Fruit fly (Drosophila melanogaster) whole organism, embryonic: ENCODE results near the gene CG6843.
A peak's percentile ranks its signal among the peaks of the same experiment; 100 is the strongest.

Source experiments
- Asciz ChIP-seq: fragments of 200-800 bp; sonication (Bioruptor generic); optimal IDR thresholded peaks from 2 replicates; lab custom pipeline; 2017; ENCODE audit warnings: missing biosample characterization, mild to moderate bottlenecking, missing genetic modification characterization, missing genetic modification reagents
- CG10274 ChIP-seq: fragments of 200-800 bp; sonication (Bioruptor generic); optimal IDR thresholded peaks from 3 replicates; lab custom pipeline; 2017; ENCODE audit warnings: missing biosample characterization, mild to moderate bottlenecking, missing genetic modification characterization
- CG10565 ChIP-seq: fragments of 200-800 bp; sonication (Bioruptor generic); optimal IDR thresholded peaks from 3 replicates; lab custom pipeline; 2016; ENCODE audit warnings: missing biosample characterization, mild to moderate bottlenecking, missing genetic modification characterization
- CG10654 ChIP-seq: fragments of 200-800 bp; sonication (Bioruptor generic); optimal IDR thresholded peaks from 2 replicates; lab custom pipeline; 2016; ENCODE audit warnings: missing biosample characterization, missing genetic modification characterization
- CG12769 ChIP-seq: fragments of 200-800 bp; sonication (Bioruptor generic); optimal IDR thresholded peaks from 2 replicates; lab custom pipeline; 2019; ENCODE audit warnings: missing biosample characterization, mild to moderate bottlenecking, missing genetic modification characterization, moderate library complexity
- CG14667 ChIP-seq: fragments of 200-800 bp; sonication (Bioruptor generic); IDR thresholded peaks from 2 replicates; pipeline ENCODE4 v1.3.6; 2022; ENCODE audit warnings: missing biosample characterization, missing genetic modification characterization
- CG16815 ChIP-seq: fragments of 200-800 bp; sonication (Bioruptor generic); optimal IDR thresholded peaks from 3 replicates; lab custom pipeline; 2017; ENCODE audit warnings: missing biosample characterization, mild to moderate bottlenecking, missing genetic modification characterization
- CG16863 ChIP-seq: fragments of 200-800 bp; sonication (Bioruptor generic); optimal IDR thresholded peaks from 3 replicates; lab custom pipeline; 2016; ENCODE audit warnings: missing biosample characterization, missing genetic modification characterization
- CG18476 ChIP-seq: fragments of 200-800 bp; sonication (Bioruptor generic); optimal IDR thresholded peaks from 2 replicates; lab custom pipeline; 2016; ENCODE audit warnings: missing biosample characterization, mild to moderate bottlenecking, missing genetic modification characterization
- CG2678 ChIP-seq: fragments of 200-800 bp; sonication (Bioruptor generic); optimal IDR thresholded peaks from 3 replicates; lab custom pipeline; 2019; ENCODE audit warnings: missing biosample characterization, mild to moderate bottlenecking, missing genetic modification characterization, moderate library complexity
- CG30403 ChIP-seq: fragments of 200-800 bp; sonication (Bioruptor generic); optimal IDR thresholded peaks from 3 replicates; lab custom pipeline; 2016; ENCODE audit warnings: missing biosample characterization, missing genetic modification characterization
- CG3407 ChIP-seq: fragments of 200-800 bp; sonication (Bioruptor generic); optimal IDR thresholded peaks from 2 replicates; lab custom pipeline; 2018; ENCODE audit warnings: missing biosample characterization, mild to moderate bottlenecking, missing genetic modification characterization
- CG3726 ChIP-seq: fragments of 200-800 bp; sonication (Bioruptor generic); IDR thresholded peaks from 3 replicates; pipeline ENCODE4, ENCODE4 v1.3.6; 2022; ENCODE audit warnings: missing biosample characterization, missing genetic modification characterization
- CG42726 ChIP-seq: fragments of 200-800 bp; sonication (Bioruptor generic); IDR thresholded peaks from 2 replicates; pipeline ENCODE4 v1.3.6; 2022; ENCODE audit warnings: missing biosample characterization, missing genetic modification characterization; ENCODE audit not compliant: partially characterized antibody
- CG6272 ChIP-seq: fragments of 200-800 bp; sonication (Bioruptor generic); IDR thresholded peaks from 2 replicates; pipeline ENCODE4 v1.3.6; 2022; ENCODE audit warnings: missing biosample characterization, missing genetic modification characterization
- CG6765 ChIP-seq: fragments of 200-800 bp; sonication (Bioruptor generic); optimal IDR thresholded peaks from 3 replicates; lab custom pipeline; 2017; ENCODE audit warnings: missing biosample characterization, mild to moderate bottlenecking, missing genetic modification characterization
- CG9932 ChIP-seq: fragments of 200-800 bp; sonication (Bioruptor generic); IDR thresholded peaks from 2 replicates; pipeline ENCODE4 v1.3.6; 2022; ENCODE audit warnings: missing biosample characterization, missing genetic modification characterization
- Hr51 ChIP-seq, 2 experiments: fragments of 200-800 bp; sonication (Bioruptor generic); optimal IDR thresholded peaks; 2 replicates in 1 of 2; 3 replicates in 1 of 2; lab custom pipeline; 2016 to 2018; ENCODE audit warnings: missing biosample characterization in 2 of 2, missing genetic modification characterization in 2 of 2, mild to moderate bottlenecking in 1 of 2, moderate library complexity in 1 of 2
- Hr78 ChIP-seq, 2 experiments: fragments of 200-800 bp in 1 of 2; fragments of >200 bp in 1 of 2; sonication (Bioruptor generic) in 1 of 2; optimal IDR thresholded peaks; 2 replicates each; lab custom pipeline; 2017 to 2019; ENCODE audit warnings: missing biosample characterization in 2 of 2, missing genetic modification characterization in 2 of 2, mild to moderate bottlenecking in 1 of 2, moderate library complexity in 1 of 2
- Max ChIP-seq: fragments of 200-800 bp; sonication (Bioruptor generic); optimal IDR thresholded peaks from 2 replicates; lab custom pipeline; 2016; ENCODE audit warnings: missing biosample characterization, mild to moderate bottlenecking, missing genetic modification characterization
- Pdp1 ChIP-seq, 2 experiments: fragments of 200-800 bp; sonication (Bioruptor generic); optimal IDR thresholded peaks; 3 replicates each; lab custom pipeline; 2016; ENCODE audit warnings: missing biosample characterization in 2 of 2, missing genetic modification characterization in 2 of 2, mild to moderate bottlenecking in 1 of 2, moderate library complexity in 1 of 2
- Rfx ChIP-seq: fragments of 200-800 bp; sonication (Bioruptor generic); IDR thresholded peaks from 2 replicates; pipeline ENCODE4 v1.3.6; 2022; ENCODE audit warnings: missing biosample characterization, missing genetic modification characterization
- Sox100B ChIP-seq: fragments of 200-800 bp; sonication (Bioruptor generic); optimal IDR thresholded peaks from 3 replicates; lab custom pipeline; 2018; ENCODE audit warnings: missing biosample characterization, mild to moderate bottlenecking, missing genetic modification characterization
- Stat92E ChIP-seq, 3 experiments: fragments of >200 bp in 2 of 3; fragments of 200-800 bp in 1 of 3; sonication (Bioruptor generic) in 1 of 3; optimal IDR thresholded peaks; 2 replicates each; lab custom pipeline; 2017 to 2019; ENCODE audit warnings: missing biosample characterization in 3 of 3, missing genetic modification characterization in 3 of 3, mild to moderate bottlenecking in 1 of 3, moderate library complexity in 1 of 3
- ab ChIP-seq: fragments of 200-800 bp; sonication (Bioruptor generic); optimal IDR thresholded peaks from 2 replicates; lab custom pipeline; 2016; ENCODE audit warnings: missing biosample characterization, missing genetic modification characterization
- cad ChIP-seq: fragments of >200 bp; optimal IDR thresholded peaks from 2 replicates; lab custom pipeline; 2017; ENCODE audit warnings: missing biosample characterization, missing genetic modification characterization
- chinmo ChIP-seq: fragments of 200-800 bp; sonication (Bioruptor generic); IDR thresholded peaks from 4 replicates; pipeline ENCODE4 v1.3.6; 2022; ENCODE audit warnings: missing biosample characterization, missing genetic modification characterization; ENCODE audit not compliant: partially characterized antibody
- chm ChIP-seq: fragments of 200-800 bp; sonication (Bioruptor generic); IDR thresholded peaks from 2 replicates; pipeline ENCODE4 v1.3.6; 2022; ENCODE audit warnings: missing biosample characterization, missing genetic modification characterization
- cwo ChIP-seq: fragments of 200-800 bp; sonication (Bioruptor generic); optimal IDR thresholded peaks from 3 replicates; lab custom pipeline; 2017; ENCODE audit warnings: missing biosample characterization, missing genetic modification characterization, mild to moderate bottlenecking, moderate library complexity, missing genetic modification reagents
- dati ChIP-seq: fragments of 200-800 bp; sonication (Bioruptor generic); IDR thresholded peaks from 2 replicates; pipeline ENCODE4 v1.3.6; 2022; ENCODE audit warnings: missing biosample characterization, missing genetic modification characterization
- dimm ChIP-seq: fragments of 200-800 bp; sonication (Bioruptor generic); IDR thresholded peaks from 2 replicates; pipeline ENCODE4 v1.3.6; 2022; ENCODE audit warnings: missing biosample characterization, missing genetic modification characterization
- eve ChIP-seq, 2 experiments: fragments of >200 bp; optimal IDR thresholded peaks; 2 replicates each; lab custom pipeline; 2017; ENCODE audit warnings: missing biosample characterization in 2 of 2, missing genetic modification characterization in 2 of 2
- gsb-n ChIP-seq: fragments of 200-800 bp; sonication (Bioruptor generic); optimal IDR thresholded peaks from 3 replicates; lab custom pipeline; 2018; ENCODE audit warnings: missing biosample characterization, mild to moderate bottlenecking, missing genetic modification characterization
- hkb ChIP-seq, 2 experiments: fragments of 200-800 bp in 1 of 2; fragments of >200 bp in 1 of 2; sonication (Bioruptor generic) in 1 of 2; IDR thresholded peaks in 1 of 2; optimal IDR thresholded peaks in 1 of 2; 2 replicates each; pipeline versions ENCODE4 v1.3.6 to Lab custom; 2017 to 2022; ENCODE audit warnings: missing biosample characterization in 1 of 2, missing genetic modification characterization in 1 of 2
- lola ChIP-seq, 3 experiments: fragments of >200 bp in 2 of 3; fragments of 200-800 bp in 1 of 3; sonication (Bioruptor generic) in 1 of 3; optimal IDR thresholded peaks; 2 replicates each; lab custom pipeline; 2017 to 2019; ENCODE audit warnings: missing biosample characterization in 3 of 3, missing genetic modification characterization in 3 of 3, mild to moderate bottlenecking in 1 of 3, moderate library complexity in 1 of 3
- vvl ChIP-seq: fragments of 200-800 bp; sonication (Bioruptor generic); IDR thresholded peaks from 2 replicates; pipeline ENCODE4 v1.3.6; 2022; ENCODE audit warnings: missing biosample characterization, missing genetic modification characterization

The CG6843 gene

dm6 chr3L:18950359-18950758, 49.0 kb downstream of the CG6843 start, which contains the start of gene CG6836 (continued):
- no peak for TF ChIP-seq cad (GFP tag; lab: Kevin White, UChicago)
- no peak for TF ChIP-seq CG18476 (GFP tag; lab: Kevin White, UChicago)
- TF ChIP-seq CG42726 (GFP tag; lab: Robert Waterston, UW), result no peak
- no peak for TF ChIP-seq Asciz (GFP tag; lab: Kevin White, UChicago)
- peak; percentile 12 for TF ChIP-seq CG12769 (tag; lab: Kevin White, UChicago)
- TF ChIP-seq CG16815 (GFP tag; lab: Kevin White, UChicago), result no peak
- no peak for TF ChIP-seq Stat92E (GFP tag; optimal IDR thresholded peaks at IDR 0.05; lab: Kevin White, UChicago)
- no peak for TF ChIP-seq CG3726 (GFP tag; lab: Robert Waterston, UW)
- TF ChIP-seq gsb-n, result no peak
- no peak for TF ChIP-seq chm (GFP tag; lab: Robert Waterston, UW)
- no peak for TF ChIP-seq dati (GFP tag; lab: Robert Waterston, UW)
- TF ChIP-seq CG6272 (GFP tag; lab: Robert Waterston, UW), result 0 out of 2 replicates have a peak, but pooled peaks have one; percentile 21
- no peak for TF ChIP-seq CG30403 (GFP tag; lab: Kevin White, UChicago)
- no peak for TF ChIP-seq CG10565 (GFP tag; lab: Kevin White, UChicago)
- TF ChIP-seq hkb (optimal IDR thresholded peaks at IDR 0.05; lab: Kevin White, UChicago), result no peak
- TF ChIP-seq hkb (GFP tag; IDR thresholded peaks at IDR 0.05; lab: Robert Waterston, UW), result no peak
- TF ChIP-seq Max (GFP tag; lab: Kevin White, UChicago), result no peak
- TF ChIP-seq ab (GFP tag; lab: Kevin White, UChicago), result no peak
- no peak for TF ChIP-seq CG6765 (GFP tag; lab: Kevin White, UChicago)
- 0 out of 2 replicates have a peak, but pooled peaks have one; percentile 6 for TF ChIP-seq CG14667 (GFP tag; lab: Robert Waterston, UW)
- TF ChIP-seq CG10654 (GFP tag; lab: Kevin White, UChicago), result no peak
- TF ChIP-seq Hr51 (GFP tag; optimal IDR thresholded peaks at IDR 0.05; lab: Kevin White, UChicago), result no peak
- TF ChIP-seq lola (GFP tag; optimal IDR thresholded peaks at IDR 0.05; lab: Kevin White, UChicago), result no peak

DNA sequence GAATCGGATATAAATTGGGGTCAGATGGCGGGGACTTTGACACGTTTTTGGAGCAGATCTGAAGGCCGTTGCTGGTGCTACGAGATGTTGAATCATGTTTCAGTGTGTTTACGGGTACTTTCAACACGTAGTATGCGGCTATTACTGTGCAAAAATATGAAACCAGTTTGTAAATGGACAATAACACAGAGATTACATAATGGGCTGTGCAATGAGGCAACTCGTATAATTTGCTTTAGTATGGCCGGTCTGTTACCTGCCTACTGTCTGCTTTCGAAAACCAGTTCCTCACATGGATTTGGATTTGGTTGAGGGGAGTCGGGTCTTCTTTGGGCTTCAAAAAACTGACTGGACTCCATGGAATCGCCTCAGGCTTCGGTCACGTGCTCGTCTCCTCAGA, 51.0 kb downstream of the CG6843 start:
- TF ChIP-seq Pdp1 (GFP tag; optimal IDR thresholded peaks at IDR 0.05; lab: Kevin White, UChicago) (peak in 1 of 2 experiments; percentile 87), CG16863 (GFP tag; lab: Kevin White, UChicago) (no peak), Sox100B (no peak), CG10274 (GFP tag; lab: Kevin White, UChicago) (no peak), cwo (peak; percentile 84), CG2678 (tag; lab: Kevin White, UChicago) (no peak), chinmo (GFP tag; lab: Robert Waterston, UW) (0 out of 4 replicates have a peak, but pooled peaks have one; percentile 50), eve (GFP tag; optimal IDR thresholded peaks at IDR 0.05; lab: Kevin White, UChicago) (no peak), CG9932 (GFP tag; lab: Robert Waterston, UW) (no peak), CG3407 (GFP tag; lab: Kevin White, UChicago) (no peak), dimm (GFP tag; lab: Robert Waterston, UW) (no peak), Rfx (GFP tag; lab: Robert Waterston, UW) (no peak), Hr78 (GFP tag; optimal IDR thresholded peaks at IDR 0.05; lab: Kevin White, UChicago) (peak in 1 of 2 experiments; percentile 25), vvl (GFP tag; lab: Robert Waterston, UW) (0 out of 2 replicates have a peak, but pooled peaks have one; percentile 42)
